Worm (Caenorhabditis elegans) whole organism, midembryonic: ENCODE data around the gene cka-1.
A peak's percentile ranks its signal among the peaks of the same experiment; 100 is the strongest.

ENCODE experiments used
- T22C8.4 ChIP-seq: fragments of 200-800 bp; sonication (Bioruptor generic); IDR thresholded peaks from 2 replicates; pipeline ENCODE4 v1.3.6; 2022; ENCODE audit warnings: missing genetic modification characterization, missing compliant biosample characterization
- cog-1 ChIP-seq: sonication (generic microtip); optimal IDR thresholded peaks from 2 replicates; lab custom pipeline; 2016; ENCODE audit warnings: missing genetic modification characterization, missing compliant biosample characterization
- klf-2 ChIP-seq: fragments of 200-800 bp; sonication (Bioruptor generic); conservative IDR thresholded peaks from 2 replicates; pipeline ENCODE4 v1.3.6; 2022; ENCODE audit warnings: missing genetic modification reagents, missing genetic modification characterization, missing compliant biosample characterization
- ref-1 ChIP-seq: fragments of 200-800 bp; sonication (Bioruptor generic); conservative IDR thresholded peaks from 2 replicates; pipeline ENCODE4 v1.3.6; 2022; ENCODE audit warnings: missing genetic modification reagents, missing genetic modification characterization, missing compliant biosample characterization
- tab-1 ChIP-seq: fragments of 200-800 bp; sonication (Bioruptor generic); IDR thresholded peaks from 2 replicates; pipeline ENCODE4 v1.3.6; 2022; ENCODE audit warnings: missing genetic modification characterization, missing compliant biosample characterization

DNA sequence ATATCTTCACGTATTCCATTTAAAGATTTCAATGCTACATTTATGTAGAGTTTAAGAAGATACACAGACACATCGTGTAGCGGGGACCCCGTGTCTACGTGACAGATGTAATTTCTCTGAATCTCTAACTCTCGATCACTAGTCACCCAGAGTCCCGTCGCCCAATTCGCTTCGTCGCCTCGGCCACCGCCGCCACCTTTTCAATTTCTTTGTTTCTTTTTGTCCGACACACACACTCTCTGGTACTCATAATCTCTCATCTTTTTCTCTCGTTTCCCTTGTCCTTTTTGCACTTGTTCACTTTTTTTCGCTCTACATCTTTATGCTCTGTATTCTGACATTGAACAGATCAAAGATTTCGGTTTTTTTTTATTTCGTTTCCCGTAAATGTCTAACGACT is 19.0 kb downstream of the cka-1 start:
- TF ChIP-seq tab-1 (GFP tag; lab: Robert Waterston, UW) (no peak), klf-2 (GFP tag; lab: Robert Waterston, UW) (no peak), ref-1 (GFP tag; lab: Robert Waterston, UW) (no peak), T22C8.4 (GFP tag; lab: Robert Waterston, UW) (no peak), cog-1 (peak; percentile 9)
